Fruit fly (Drosophila melanogaster) whole organism, prepupa: ENCODE results near the gene CG6765.

Experiments
- CG10631 ChIP-seq: fragments of 200-800 bp; sonication (Bioruptor generic); optimal IDR thresholded peaks from 2 replicates; lab custom pipeline; 2016; ENCODE audit warnings: missing biosample characterization, missing genetic modification characterization
- CG11762 ChIP-seq: fragments of 200-800 bp; sonication (Bioruptor generic); optimal IDR thresholded peaks from 3 replicates; lab custom pipeline; 2016; ENCODE audit warnings: missing biosample characterization, missing genetic modification characterization; ENCODE audit not compliant: insufficient read depth
- CG11902 ChIP-seq: fragments of 200-800 bp; sonication (Bioruptor generic); optimal IDR thresholded peaks from 3 replicates; lab custom pipeline; 2016; ENCODE audit warnings: missing biosample characterization, missing genetic modification characterization
- CG15336 ChIP-seq: fragments of 200-800 bp; sonication (Bioruptor generic); IDR thresholded peaks from 2 replicates; pipeline ENCODE4 v1.3.6; 2022; ENCODE audit warnings: missing biosample characterization, missing genetic modification characterization
- CG1621 ChIP-seq: fragments of 200-800 bp; sonication (Bioruptor generic); optimal IDR thresholded peaks from 3 replicates; lab custom pipeline; 2018; ENCODE audit warnings: missing biosample characterization, mild to moderate bottlenecking, missing genetic modification characterization
- CG6792 ChIP-seq: fragments of 200-800 bp; sonication (Bioruptor generic); optimal IDR thresholded peaks from 3 replicates; lab custom pipeline; 2016; ENCODE audit warnings: missing biosample characterization, missing genetic modification characterization
- CG8632 ChIP-seq: fragments of 200-800 bp; sonication (Bioruptor generic); optimal IDR thresholded peaks from 3 replicates; lab custom pipeline; 2016; ENCODE audit warnings: missing biosample characterization, missing genetic modification characterization
- Eip78C ChIP-seq: fragments of 200-800 bp; sonication (Bioruptor generic); peaks from one replicate; lab custom pipeline; 2016; ENCODE audit warnings: missing biosample characterization, missing genetic modification characterization
- Hr4 ChIP-seq: fragments of 200-800 bp; sonication (Bioruptor generic); optimal IDR thresholded peaks from 3 replicates; lab custom pipeline; 2016; ENCODE audit warnings: missing biosample characterization, missing genetic modification characterization
- Lpt ChIP-seq: fragments of 200-800 bp; sonication (Bioruptor generic); optimal IDR thresholded peaks from 3 replicates; lab custom pipeline; 2016; ENCODE audit warnings: missing biosample characterization, missing genetic modification characterization
- Sox102F ChIP-seq: fragments of 200-800 bp; sonication (Bioruptor generic); optimal IDR thresholded peaks from 2 replicates; lab custom pipeline; 2016; ENCODE audit warnings: missing biosample characterization, mild to moderate bottlenecking, missing genetic modification characterization
- pdm3 ChIP-seq: fragments of 200-800 bp; sonication (Bioruptor generic); optimal IDR thresholded peaks from 3 replicates; lab custom pipeline; 2016; ENCODE audit warnings: missing biosample characterization, missing genetic modification characterization
- salr ChIP-seq, 2 experiments: fragments of 200-800 bp; sonication (Bioruptor generic); optimal IDR thresholded peaks; 3 replicates each; lab custom pipeline; 2016 to 2018; ENCODE audit warnings: missing biosample characterization in 2 of 2, missing genetic modification characterization in 2 of 2, mild to moderate bottlenecking in 1 of 2

dm6 chr3L:8547104-8547523 is 34.5 kb downstream of the CG6765 start:
- TF ChIP-seq CG1621 (tag; lab: Kevin White, UChicago) (no peak), pdm3 (GFP tag; lab: Kevin White, UChicago) (peak; percentile 53), CG8632 (GFP tag; lab: Kevin White, UChicago) (no peak), CG15336 (GFP tag; lab: Robert Waterston, UW) (peak; percentile 80), salr (GFP tag; optimal IDR thresholded peaks at IDR 0.05; lab: Kevin White, UChicago) (peak in 1 of 2 experiments; percentile 44), CG10631 (peak; percentile 63), Lpt (GFP tag; lab: Kevin White, UChicago) (peak; percentile 55), Hr4 (peak; percentile 80), Eip78C (peak; percentile 72), CG6792 (GFP tag; lab: Kevin White, UChicago) (peak; percentile 34), Sox102F (GFP tag; lab: Kevin White, UChicago) (no peak), CG11902 (no peak), CG11762 (GFP tag; lab: Kevin White, UChicago) (peak; percentile 36)
